Fruit fly (Drosophila melanogaster) whole organism, embryonic: Measurements from ENCODE around the gene CG32313.
A peak's percentile ranks its signal among the peaks of the same experiment; 100 is the strongest.

Source experiments
- Bteb2 ChIP-seq: fragments of 200-800 bp; sonication (Bioruptor generic); optimal IDR thresholded peaks from 2 replicates; lab custom pipeline; 2016; ENCODE audit warnings: missing biosample characterization, missing genetic modification characterization
- CG10366 ChIP-seq: fragments of 200-800 bp; sonication (Bioruptor generic); IDR thresholded peaks from 2 replicates; pipeline ENCODE4 v1.3.6; 2022; ENCODE audit warnings: missing biosample characterization, missing genetic modification characterization
- CG10462 ChIP-seq: fragments of 200-800 bp; sonication (Bioruptor generic); optimal IDR thresholded peaks from 2 replicates; lab custom pipeline; 2016; ENCODE audit warnings: missing biosample characterization, missing genetic modification characterization
- CG11247 ChIP-seq: fragments of 200-800 bp; sonication (Bioruptor generic); IDR thresholded peaks from 2 replicates; pipeline ENCODE4 v1.3.6; 2022; ENCODE audit warnings: missing biosample characterization, missing genetic modification characterization
- CG12391 ChIP-seq: fragments of 200-800 bp; sonication (Bioruptor generic); optimal IDR thresholded peaks from 3 replicates; lab custom pipeline; 2018; ENCODE audit warnings: missing biosample characterization, mild to moderate bottlenecking, missing genetic modification characterization, moderate library complexity
- CG15514 ChIP-seq: fragments of 200-800 bp; sonication (Bioruptor generic); optimal IDR thresholded peaks from 3 replicates; lab custom pipeline; 2017; ENCODE audit warnings: missing biosample characterization, missing genetic modification characterization, mild to moderate bottlenecking, moderate library complexity, missing genetic modification reagents
- CG16863 ChIP-seq: fragments of 200-800 bp; sonication (Bioruptor generic); optimal IDR thresholded peaks from 3 replicates; lab custom pipeline; 2016; ENCODE audit warnings: missing biosample characterization, missing genetic modification characterization
- CG17612 ChIP-seq: fragments of 200-800 bp; sonication (Bioruptor generic); IDR thresholded peaks from 2 replicates; pipeline ENCODE4 v1.3.6; 2022; ENCODE audit warnings: missing biosample characterization, missing genetic modification characterization
- CG2199 ChIP-seq: fragments of 200-800 bp; sonication (Bioruptor generic); IDR thresholded peaks from 3 replicates; pipeline ENCODE4 v1.3.6; 2022; ENCODE audit warnings: missing biosample characterization, missing genetic modification characterization
- CG2712 ChIP-seq: fragments of 200-800 bp; optimal IDR thresholded peaks from 3 replicates; lab custom pipeline; 2019; ENCODE audit warnings: missing biosample characterization, mild to moderate bottlenecking, missing genetic modification characterization, moderate library complexity
- CG32532 ChIP-seq: fragments of 200-800 bp; sonication (Bioruptor generic); IDR thresholded peaks from 2 replicates; pipeline ENCODE4 v1.3.6; 2022; ENCODE audit warnings: missing biosample characterization, missing genetic modification characterization
- CG3407 ChIP-seq: fragments of 200-800 bp; sonication (Bioruptor generic); optimal IDR thresholded peaks from 2 replicates; lab custom pipeline; 2018; ENCODE audit warnings: missing biosample characterization, mild to moderate bottlenecking, missing genetic modification characterization
- CG34224 ChIP-seq: fragments of 200-800 bp; sonication (Bioruptor generic); IDR thresholded peaks from 3 replicates; pipeline ENCODE4 v1.3.6; 2022; ENCODE audit warnings: missing biosample characterization, missing genetic modification characterization; ENCODE audit not compliant: partially characterized antibody
- CG4328 ChIP-seq: fragments of 200-800 bp; sonication (Bioruptor generic); optimal IDR thresholded peaks from 3 replicates; lab custom pipeline; 2017; ENCODE audit warnings: missing biosample characterization, missing genetic modification reagents, missing genetic modification characterization
- CG6272 ChIP-seq: fragments of 200-800 bp; sonication (Bioruptor generic); IDR thresholded peaks from 2 replicates; pipeline ENCODE4 v1.3.6; 2022; ENCODE audit warnings: missing biosample characterization, missing genetic modification characterization
- CG7271 ChIP-seq: fragments of 200-800 bp; sonication (Bioruptor generic); optimal IDR thresholded peaks from 2 replicates; lab custom pipeline; 2018; ENCODE audit warnings: missing biosample characterization, mild to moderate bottlenecking, missing genetic modification characterization, moderate library complexity
- CG7786 ChIP-seq: fragments of 200-800 bp; sonication (Bioruptor generic); optimal IDR thresholded peaks from 2 replicates; lab custom pipeline; 2016; ENCODE audit warnings: missing biosample characterization, missing genetic modification characterization
- CG8478 ChIP-seq: fragments of >200 bp; optimal IDR thresholded peaks from 2 replicates; lab custom pipeline; 2018
- CG8924 ChIP-seq: fragments of 200-800 bp; optimal IDR thresholded peaks from 3 replicates; lab custom pipeline; 2019; ENCODE audit warnings: missing biosample characterization, mild to moderate bottlenecking, missing genetic modification characterization, moderate library complexity
- D ChIP-seq, 2 experiments: fragments of 200-800 bp in 1 of 2; fragments of >200 bp in 1 of 2; sonication (Bioruptor generic) in 1 of 2; optimal IDR thresholded peaks; 2 replicates in 1 of 2; 3 replicates in 1 of 2; lab custom pipeline; 2017; ENCODE audit warnings: mild to moderate bottlenecking in 1 of 2, missing biosample characterization in 1 of 2, missing genetic modification characterization in 1 of 2, missing genetic modification reagents in 1 of 2
- D19A ChIP-seq: fragments of 200-800 bp; optimal IDR thresholded peaks from 3 replicates; lab custom pipeline; 2019; ENCODE audit warnings: missing biosample characterization, mild to moderate bottlenecking, missing genetic modification characterization, moderate library complexity
- D19B ChIP-seq: fragments of 200-800 bp; sonication (Bioruptor generic); optimal IDR thresholded peaks from 2 replicates; lab custom pipeline; 2017; ENCODE audit warnings: missing biosample characterization, mild to moderate bottlenecking, missing genetic modification characterization
- Fer2 ChIP-seq: fragments of 200-800 bp; sonication (Bioruptor generic); optimal IDR thresholded peaks from 2 replicates; lab custom pipeline; 2018; ENCODE audit warnings: missing biosample characterization, mild to moderate bottlenecking, missing genetic modification characterization, moderate library complexity
- HLH4C ChIP-seq: fragments of 200-800 bp; sonication (Bioruptor generic); IDR thresholded peaks from 3 replicates; pipeline ENCODE4 v1.3.6; 2022; ENCODE audit warnings: missing biosample characterization, missing genetic modification characterization; ENCODE audit not compliant: partially characterized antibody
- Kr ChIP-seq: fragments of 200-800 bp; sonication (Bioruptor generic); optimal IDR thresholded peaks from 2 replicates; lab custom pipeline; 2017; ENCODE audit warnings: missing biosample characterization, mild to moderate bottlenecking, missing genetic modification characterization
- Mrtf ChIP-seq: fragments of 200-800 bp; sonication (Bioruptor generic); IDR thresholded peaks from 3 replicates; pipeline ENCODE4 v1.3.6; 2022; ENCODE audit warnings: missing biosample characterization, missing genetic modification characterization
- NK7.1 ChIP-seq: fragments of 200-800 bp; sonication (Bioruptor generic); optimal IDR thresholded peaks from 3 replicates; lab custom pipeline; 2016; ENCODE audit warnings: missing biosample characterization, missing genetic modification characterization
- Nf-YC ChIP-seq: fragments of 200-800 bp; optimal IDR thresholded peaks from 3 replicates; lab custom pipeline; 2019; ENCODE audit warnings: missing biosample characterization, mild to moderate bottlenecking, missing genetic modification characterization, moderate library complexity
- Ptx1 ChIP-seq: fragments of 200-800 bp; sonication (Bioruptor generic); IDR thresholded peaks from 2 replicates; pipeline ENCODE4 v1.3.6; 2022; ENCODE audit warnings: missing biosample characterization, missing genetic modification characterization
- YL-1 ChIP-seq: fragments of 200-800 bp; sonication (Bioruptor generic); optimal IDR thresholded peaks from 3 replicates; lab custom pipeline; 2017; ENCODE audit warnings: missing biosample characterization, mild to moderate bottlenecking, missing genetic modification characterization
- al ChIP-seq: fragments of 200-800 bp; sonication (Bioruptor generic); IDR thresholded peaks from 2 replicates; pipeline ENCODE4 v1.3.6; 2022; ENCODE audit warnings: missing biosample characterization, missing genetic modification characterization
- ase ChIP-seq: fragments of 200-800 bp; sonication (Bioruptor generic); IDR thresholded peaks from 3 replicates; pipeline ENCODE4 v1.3.6; 2022; ENCODE audit warnings: missing biosample characterization, missing genetic modification characterization
- bsh ChIP-seq, 2 experiments: fragments of 200-800 bp; sonication (Bioruptor generic); optimal IDR thresholded peaks; 2 replicates each; lab custom pipeline; 2017 to 2018; ENCODE audit warnings: mild to moderate bottlenecking in 2 of 2, missing biosample characterization in 2 of 2, missing genetic modification characterization in 2 of 2, moderate library complexity in 1 of 2
- chn ChIP-seq: fragments of 200-800 bp; sonication (Bioruptor generic); optimal IDR thresholded peaks from 2 replicates; lab custom pipeline; 2016; ENCODE audit warnings: missing biosample characterization, missing genetic modification characterization
- fru ChIP-seq: fragments of >200 bp; optimal IDR thresholded peaks from 2 replicates; lab custom pipeline; 2017
- grau ChIP-seq: fragments of 200-800 bp; optimal IDR thresholded peaks from 3 replicates; lab custom pipeline; 2019; ENCODE audit warnings: missing biosample characterization, mild to moderate bottlenecking, missing genetic modification characterization, moderate library complexity
- gsb ChIP-seq: fragments of 200-800 bp; sonication (Bioruptor generic); IDR thresholded peaks from 2 replicates; pipeline ENCODE4 v1.3.6; 2022; ENCODE audit warnings: missing biosample characterization, missing genetic modification characterization
- knrl ChIP-seq: fragments of 200-800 bp; sonication (Bioruptor generic); IDR thresholded peaks from 3 replicates; pipeline ENCODE4 v1.3.6; 2022; ENCODE audit warnings: missing biosample characterization, missing genetic modification characterization; ENCODE audit not compliant: partially characterized antibody
- lab ChIP-seq: fragments of 200-800 bp; sonication (Bioruptor generic); optimal IDR thresholded peaks from 3 replicates; lab custom pipeline; 2017; ENCODE audit warnings: missing biosample characterization, missing genetic modification characterization, mild to moderate bottlenecking, moderate library complexity, missing genetic modification reagents
- lbe ChIP-seq: fragments of 200-800 bp; sonication (Bioruptor generic); optimal IDR thresholded peaks from 2 replicates; lab custom pipeline; 2016; ENCODE audit warnings: missing biosample characterization, mild to moderate bottlenecking, missing genetic modification characterization
- mirr ChIP-seq: fragments of 200-800 bp; sonication (Bioruptor generic); optimal IDR thresholded peaks from 3 replicates; lab custom pipeline; 2018; ENCODE audit warnings: missing biosample characterization, mild to moderate bottlenecking, missing genetic modification characterization
- nom ChIP-seq: fragments of 200-800 bp; sonication (Bioruptor generic); optimal IDR thresholded peaks from 2 replicates; lab custom pipeline; 2017; ENCODE audit warnings: missing biosample characterization, missing genetic modification characterization, mild to moderate bottlenecking, moderate library complexity, missing genetic modification reagents
- pb ChIP-seq: fragments of 200-800 bp; sonication (Bioruptor generic); optimal IDR thresholded peaks from 3 replicates; lab custom pipeline; 2016; ENCODE audit warnings: missing biosample characterization, missing genetic modification characterization
- peb ChIP-seq: fragments of 200-800 bp; sonication (Bioruptor generic); IDR thresholded peaks from 2 replicates; pipeline ENCODE4 v1.3.6; 2022; ENCODE audit warnings: missing biosample characterization, missing genetic modification characterization
- pfk ChIP-seq: fragments of 200-800 bp; sonication (Bioruptor generic); optimal IDR thresholded peaks from 2 replicates; lab custom pipeline; 2018; ENCODE audit warnings: missing biosample characterization, mild to moderate bottlenecking, missing genetic modification characterization, moderate library complexity
- prd ChIP-seq, 3 experiments: fragments of >200 bp in 2 of 3; fragments of 200-800 bp in 1 of 3; sonication (Bioruptor generic) in 1 of 3; optimal IDR thresholded peaks in 2 of 3; IDR thresholded peaks in 1 of 3; 2 replicates in 2 of 3; 3 replicates in 1 of 3; pipeline versions ENCODE4 v1.3.6 to Lab custom; 2017 to 2022; ENCODE audit warnings: missing biosample characterization in 1 of 3, missing genetic modification characterization in 1 of 3
- pros ChIP-seq: fragments of 200-800 bp; sonication (Bioruptor generic); optimal IDR thresholded peaks from 3 replicates; lab custom pipeline; 2019; ENCODE audit warnings: missing biosample characterization, mild to moderate bottlenecking, missing genetic modification characterization, moderate library complexity
- slou ChIP-seq: fragments of 200-800 bp; sonication (Bioruptor generic); optimal IDR thresholded peaks from 3 replicates; lab custom pipeline; 2016; ENCODE audit warnings: missing biosample characterization, missing genetic modification characterization
- wek ChIP-seq: fragments of 200-800 bp; sonication (Bioruptor generic); optimal IDR thresholded peaks from 3 replicates; lab custom pipeline; 2018; ENCODE audit warnings: missing biosample characterization, mild to moderate bottlenecking, missing genetic modification characterization, moderate library complexity
- yki ChIP-seq: fragments of >200 bp; optimal IDR thresholded peaks from 3 replicates; lab custom pipeline; 2018

The CG32313 gene

dm6 chr3L:1533699-1534431 is 11.7 kb downstream of the CG32313 start, which contains the start of gene Iml1 (continued):
- TF ChIP-seq CG2199 (GFP tag; lab: Robert Waterston, UW) = no peak
- no peak for TF ChIP-seq bsh (GFP tag; optimal IDR thresholded peaks at IDR 0.05; lab: Kevin White, UChicago)
- TF ChIP-seq CG2712 (tag; lab: Kevin White, UChicago) = no peak
- no peak for TF ChIP-seq NK7.1 (GFP tag; lab: Kevin White, UChicago)
- no peak for TF ChIP-seq D (optimal IDR thresholded peaks at IDR 0.05; lab: Kevin White, UChicago)
- TF ChIP-seq D (GFP tag; optimal IDR thresholded peaks at IDR 0.05; lab: Kevin White, UChicago) = no peak
- no peak for TF ChIP-seq CG10462
- TF ChIP-seq pros (GFP tag; lab: Kevin White, UChicago) = no peak
- no peak for TF ChIP-seq chn (GFP tag; lab: Kevin White, UChicago)
- TF ChIP-seq CG8478 = no peak
- peak; percentile 95 for TF ChIP-seq CG15514 (GFP tag; lab: Kevin White, UChicago)
- no peak for TF ChIP-seq gsb
- peak; percentile 29; the same call in 1 of the 3 replicates for TF ChIP-seq ase
- TF ChIP-seq slou (GFP tag; lab: Kevin White, UChicago) = peak; percentile 28
- TF ChIP-seq knrl (GFP tag; lab: Robert Waterston, UW) = no peak
- no peak for TF ChIP-seq CG10366 (GFP tag; lab: Robert Waterston, UW)
- no peak for TF ChIP-seq CG16863 (GFP tag; lab: Kevin White, UChicago)
- no peak for TF ChIP-seq prd (optimal IDR thresholded peaks at IDR 0.05; lab: Kevin White, UChicago)
- TF ChIP-seq prd (GFP tag; IDR thresholded peaks at IDR 0.05; lab: Robert Waterston, UW) = peak; percentile 78
- no peak for TF ChIP-seq D19A
- TF ChIP-seq CG11247 (GFP tag; lab: Robert Waterston, UW) = peak; percentile 50
- TF ChIP-seq CG8924 (tag; lab: Kevin White, UChicago) = peak; percentile 60
- no peak for TF ChIP-seq pb (GFP tag; lab: Kevin White, UChicago)
- no peak for TF ChIP-seq lab (GFP tag; lab: Kevin White, UChicago)
- no peak for TF ChIP-seq lbe
- no peak for TF ChIP-seq CG17612
- no peak for TF ChIP-seq grau (tag; lab: Kevin White, UChicago)
- TF ChIP-seq CG32532 (GFP tag; lab: Robert Waterston, UW) = peak; percentile 71
- no peak for TF ChIP-seq Bteb2 (GFP tag; lab: Kevin White, UChicago)
- no peak for TF ChIP-seq D19B (GFP tag; lab: Kevin White, UChicago)
- TF ChIP-seq CG6272 (GFP tag; lab: Robert Waterston, UW) = peak; percentile 63
- no peak for TF ChIP-seq mirr (GFP tag; lab: Kevin White, UChicago)
- TF ChIP-seq CG12391 (tag; lab: Kevin White, UChicago) = peak; percentile 68
- TF ChIP-seq CG7786 (GFP tag; lab: Kevin White, UChicago) = no peak
- TF ChIP-seq CG3407 (GFP tag; lab: Kevin White, UChicago) = no peak
- no peak; the same call in 2 of the 3 replicates for TF ChIP-seq Mrtf (GFP tag; lab: Robert Waterston, UW)
- TF ChIP-seq CG4328 (GFP tag; lab: Kevin White, UChicago) = no peak
- no peak for TF ChIP-seq nom (GFP tag; lab: Kevin White, UChicago)
- TF ChIP-seq peb (GFP tag; lab: Robert Waterston, UW) = no peak
- peak; percentile 43 for TF ChIP-seq YL-1 (GFP tag; lab: Kevin White, UChicago)
- TF ChIP-seq Fer2 = no peak
- no peak for TF ChIP-seq wek
- TF ChIP-seq CG7271 (tag; lab: Kevin White, UChicago) = no peak
- TF ChIP-seq pfk (GFP tag; lab: Kevin White, UChicago) = no peak
- TF ChIP-seq yki (lab: Kevin White, UChicago) = no peak
- peak; percentile 68 for TF ChIP-seq al (GFP tag; lab: Robert Waterston, UW)
- no peak for TF ChIP-seq CG34224 (GFP tag; lab: Robert Waterston, UW)
- TF ChIP-seq Nf-YC (tag; lab: Kevin White, UChicago) = no peak
- TF ChIP-seq Ptx1 (GFP tag; lab: Robert Waterston, UW) = peak; percentile 75
- no peak for TF ChIP-seq fru (lab: Kevin White, UChicago)
- TF ChIP-seq Kr (GFP tag; lab: Kevin White, UChicago) = no peak
- TF ChIP-seq HLH4C (GFP tag; lab: Robert Waterston, UW) = no peak
